Worm (Caenorhabditis elegans) whole organism, L1 larva: Measurements from ENCODE around the gene gmeb-1.

Source experiments
- Y116A8C.19 ChIP-seq: sonication (generic microtip); optimal IDR thresholded peaks from 2 replicates; lab custom pipeline; 2016; ENCODE audit warnings: missing compliant biosample characterization, missing genetic modification characterization, borderline replicate concordance
- ama-1 ChIP-seq: fragments of 150-350 bp; optimal IDR thresholded peaks from 2 replicates; lab custom pipeline; 2014
- ceh-82 ChIP-seq, 3 experiments: fragments of 150-350 bp in 1 of 3; sonication (generic microtip) in 2 of 3; optimal IDR thresholded peaks; 2 replicates each; lab custom pipeline; 2014 to 2017; ENCODE audit warnings: missing biosample characterization in 3 of 3, missing genetic modification characterization in 3 of 3
- ceh-88 ChIP-seq: fragments of 200-800 bp; sonication (Bioruptor generic); IDR thresholded peaks from 2 replicates; pipeline ENCODE4 v1.3.6; 2022; ENCODE audit warnings: missing genetic modification characterization, missing compliant biosample characterization
- ces-1 ChIP-seq: fragments of 150-350 bp; optimal IDR thresholded peaks from 2 replicates; lab custom pipeline; 2014; ENCODE audit warnings: missing biosample characterization, missing genetic modification reagents, missing genetic modification characterization
- fkh-10 ChIP-seq: sonication (generic microtip); optimal IDR thresholded peaks from 2 replicates; lab custom pipeline; 2017; ENCODE audit warnings: missing biosample characterization, missing genetic modification reagents, missing genetic modification characterization
- irx-1 ChIP-seq: sonication (generic microtip); optimal IDR thresholded peaks from 2 replicates; lab custom pipeline; 2016; ENCODE audit warnings: missing genetic modification characterization, missing compliant biosample characterization
- isw-1 ChIP-seq: fragments of 200-800 bp; sonication (Bioruptor generic); IDR thresholded peaks from 2 replicates; pipeline ENCODE4 v1.3.6; 2022; ENCODE audit warnings: missing genetic modification characterization, missing compliant biosample characterization
- nhr-11 ChIP-seq: fragments of 150-350 bp; optimal IDR thresholded peaks from 2 replicates; lab custom pipeline; 2014; ENCODE audit warnings: missing biosample characterization, missing genetic modification characterization
- nhr-77 ChIP-seq: fragments of 150-350 bp; optimal IDR thresholded peaks from 2 replicates; lab custom pipeline; 2014; ENCODE audit warnings: missing biosample characterization, missing genetic modification characterization
- zag-1 ChIP-seq: fragments of 150-350 bp; optimal IDR thresholded peaks from 2 replicates; lab custom pipeline; 2014; ENCODE audit warnings: missing biosample characterization, missing genetic modification characterization
- ztf-11 ChIP-seq, 2 experiments: sonication (generic microtip); optimal IDR thresholded peaks; 2 replicates each; lab custom pipeline; 2016 to 2017; ENCODE audit warnings: missing genetic modification characterization in 2 of 2, missing biosample characterization in 1 of 2, missing compliant biosample characterization in 1 of 2

- TF ChIP-seq irx-1 (tag; lab: Kevin White, UChicago) (no peak), ama-1 (no peak), zag-1 (tag; lab: Kevin White, UChicago) (no peak), ces-1 (GFP tag; lab: Kevin White, UChicago) (no peak), isw-1 (no peak), nhr-11 (tag; lab: Kevin White, UChicago) (no peak), ceh-88 (no peak), fkh-10 (GFP tag; lab: Kevin White, UChicago) (no peak), Y116A8C.19 (no peak), ztf-11 (tag; optimal IDR thresholded peaks at IDR 0.05; lab: Kevin White, UChicago) (no peak), ceh-82 (tag; optimal IDR thresholded peaks at IDR 0.05; lab: Kevin White, UChicago) (no peak), nhr-77 (tag; lab: Kevin White, UChicago) (no peak)
These were observed 25.4 kb downstream of the gmeb-1 start, which contains the start of gene rpoa-49 for ce11 chrII:44740-45139.
